Fruit fly (Drosophila melanogaster) whole organism, embryonic: ENCODE results near the gene CG7991.

Experiments used
- Atf3 ChIP-seq: fragments of 200-800 bp; sonication (Bioruptor generic); optimal IDR thresholded peaks from 3 replicates; lab custom pipeline; 2016; ENCODE audit warnings: missing biosample characterization, missing genetic modification characterization
- CG1024 ChIP-seq: fragments of 200-800 bp; sonication (Bioruptor generic); IDR thresholded peaks from 2 replicates; pipeline ENCODE4 v1.3.6; 2022; ENCODE audit warnings: missing biosample characterization, missing genetic modification characterization
- CG10274 ChIP-seq: fragments of 200-800 bp; sonication (Bioruptor generic); optimal IDR thresholded peaks from 3 replicates; lab custom pipeline; 2017; ENCODE audit warnings: missing biosample characterization, mild to moderate bottlenecking, missing genetic modification characterization
- CG10543 ChIP-seq: fragments of 200-800 bp; sonication (Bioruptor generic); optimal IDR thresholded peaks from 3 replicates; lab custom pipeline; 2017; ENCODE audit warnings: missing biosample characterization, mild to moderate bottlenecking, missing genetic modification characterization, moderate library complexity
- CG11456 ChIP-seq: fragments of 200-800 bp; sonication (Bioruptor generic); IDR thresholded peaks from 3 replicates; pipeline ENCODE4 v1.3.6; 2022; ENCODE audit warnings: missing biosample characterization, missing genetic modification characterization
- CG12744 ChIP-seq: fragments of 200-800 bp; sonication (Bioruptor generic); optimal IDR thresholded peaks from 2 replicates; lab custom pipeline; 2016; ENCODE audit warnings: missing biosample characterization, missing genetic modification characterization
- CG13424 ChIP-seq: fragments of 200-800 bp; sonication (Bioruptor generic); optimal IDR thresholded peaks from 2 replicates; lab custom pipeline; 2019; ENCODE audit warnings: missing biosample characterization, mild to moderate bottlenecking, missing genetic modification characterization, moderate library complexity
- CG15269 ChIP-seq: fragments of 200-800 bp; sonication (Bioruptor generic); optimal IDR thresholded peaks from 2 replicates; lab custom pipeline; 2018; ENCODE audit warnings: missing biosample characterization, mild to moderate bottlenecking, missing genetic modification characterization, moderate library complexity
- CG15514 ChIP-seq: fragments of 200-800 bp; sonication (Bioruptor generic); optimal IDR thresholded peaks from 3 replicates; lab custom pipeline; 2017; ENCODE audit warnings: missing biosample characterization, missing genetic modification characterization, mild to moderate bottlenecking, moderate library complexity, missing genetic modification reagents
- CG17186 ChIP-seq: fragments of 200-800 bp; sonication (Bioruptor generic); optimal IDR thresholded peaks from 3 replicates; lab custom pipeline; 2017; ENCODE audit warnings: missing biosample characterization, missing genetic modification reagents, missing genetic modification characterization
- CG17568 ChIP-seq: fragments of 200-800 bp; sonication (Bioruptor generic); optimal IDR thresholded peaks from 2 replicates; lab custom pipeline; 2018; ENCODE audit warnings: missing biosample characterization, mild to moderate bottlenecking, missing genetic modification characterization, moderate library complexity
- CG2712 ChIP-seq: fragments of 200-800 bp; optimal IDR thresholded peaks from 3 replicates; lab custom pipeline; 2019; ENCODE audit warnings: missing biosample characterization, mild to moderate bottlenecking, missing genetic modification characterization, moderate library complexity
- CG2875 ChIP-seq: fragments of 200-800 bp; sonication (Bioruptor generic); optimal IDR thresholded peaks from 2 replicates; lab custom pipeline; 2017; ENCODE audit warnings: missing biosample characterization, mild to moderate bottlenecking, missing genetic modification characterization, missing genetic modification reagents
- CG2889 ChIP-seq: fragments of 200-800 bp; sonication (Bioruptor generic); IDR thresholded peaks from 3 replicates; pipeline ENCODE4 v1.3.6; 2022; ENCODE audit warnings: missing biosample characterization, missing genetic modification characterization
- CG33213 ChIP-seq: fragments of 200-800 bp; sonication (Bioruptor generic); optimal IDR thresholded peaks from 3 replicates; lab custom pipeline; 2016; ENCODE audit warnings: missing biosample characterization, missing genetic modification characterization
- CG6175 ChIP-seq: fragments of 200-800 bp; sonication (Bioruptor generic); IDR thresholded peaks from 3 replicates; pipeline ENCODE4 v1.3.6; 2022; ENCODE audit warnings: missing biosample characterization, missing genetic modification characterization
- CG6791 ChIP-seq: fragments of 200-800 bp; sonication (Bioruptor generic); IDR thresholded peaks from 3 replicates; pipeline ENCODE4 v1.3.6; 2022; ENCODE audit warnings: missing biosample characterization, missing genetic modification characterization; ENCODE audit not compliant: partially characterized antibody
- CG8388 ChIP-seq: fragments of 200-800 bp; sonication (Bioruptor generic); optimal IDR thresholded peaks from 2 replicates; lab custom pipeline; 2019; ENCODE audit warnings: missing biosample characterization, mild to moderate bottlenecking, missing genetic modification characterization, moderate library complexity
- CTCF ChIP-seq: fragments of 200-800 bp; sonication (Bioruptor generic); optimal IDR thresholded peaks from 2 replicates; lab custom pipeline; 2017; ENCODE audit warnings: missing biosample characterization, mild to moderate bottlenecking, missing genetic modification characterization, moderate library complexity
- Dek ChIP-seq: fragments of 200-800 bp; sonication (Bioruptor generic); optimal IDR thresholded peaks from 3 replicates; lab custom pipeline; 2019; ENCODE audit warnings: missing biosample characterization, mild to moderate bottlenecking, missing genetic modification characterization, moderate library complexity
- Ets97D ChIP-seq: fragments of 200-800 bp; sonication (Bioruptor generic); optimal IDR thresholded peaks from 3 replicates; lab custom pipeline; 2016; ENCODE audit warnings: missing biosample characterization, missing genetic modification characterization
- Fer2 ChIP-seq: fragments of 200-800 bp; sonication (Bioruptor generic); optimal IDR thresholded peaks from 2 replicates; lab custom pipeline; 2018; ENCODE audit warnings: missing biosample characterization, mild to moderate bottlenecking, missing genetic modification characterization, moderate library complexity
- HLH54F ChIP-seq: fragments of 200-800 bp; sonication (Bioruptor generic); optimal IDR thresholded peaks from 3 replicates; lab custom pipeline; 2016; ENCODE audit warnings: missing biosample characterization, missing genetic modification characterization
- HmgZ ChIP-seq: fragments of 200-800 bp; sonication (Bioruptor generic); optimal IDR thresholded peaks from 2 replicates; lab custom pipeline; 2018; ENCODE audit warnings: missing biosample characterization, mild to moderate bottlenecking, missing genetic modification characterization
- Hmx ChIP-seq: fragments of 200-800 bp; sonication (Bioruptor generic); optimal IDR thresholded peaks from 2 replicates; lab custom pipeline; 2016; ENCODE audit warnings: missing biosample characterization, missing genetic modification characterization
- Hr39 ChIP-seq: fragments of >200 bp; optimal IDR thresholded peaks from 2 replicates; lab custom pipeline; 2017
- Lim3 ChIP-seq: fragments of 200-800 bp; sonication (Bioruptor generic); IDR thresholded peaks from 2 replicates; pipeline ENCODE4 v1.3.6; 2022; ENCODE audit warnings: missing biosample characterization, missing genetic modification characterization
- MTF-1 ChIP-seq: fragments of 200-800 bp; sonication (Bioruptor generic); optimal IDR thresholded peaks from 2 replicates; lab custom pipeline; 2018; ENCODE audit warnings: missing biosample characterization, mild to moderate bottlenecking, missing genetic modification characterization, borderline replicate concordance
- Med ChIP-seq: fragments of 200-800 bp; sonication (Bioruptor generic); peaks from one replicate; lab custom pipeline; 2016; ENCODE audit warnings: missing biosample characterization, missing genetic modification characterization, mild to moderate bottlenecking, inconsistent platforms, moderate library complexity
- NC2α ChIP-seq: fragments of 200-800 bp; sonication (Bioruptor generic); optimal IDR thresholded peaks from 2 replicates; lab custom pipeline; 2016; ENCODE audit warnings: missing biosample characterization, missing genetic modification characterization
- NC2β ChIP-seq: fragments of 200-800 bp; sonication (Bioruptor generic); optimal IDR thresholded peaks from 2 replicates; lab custom pipeline; 2016; ENCODE audit warnings: missing biosample characterization, missing genetic modification characterization
- Rx ChIP-seq: fragments of 200-800 bp; sonication (Bioruptor generic); IDR thresholded peaks from 2 replicates; pipeline ENCODE4 v1.3.6; 2022; ENCODE audit warnings: missing biosample characterization, missing genetic modification characterization
- Six4 ChIP-seq: fragments of 200-800 bp; sonication (Bioruptor generic); optimal IDR thresholded peaks from 2 replicates; lab custom pipeline; 2016; ENCODE audit warnings: missing biosample characterization, missing genetic modification characterization
- Ssrp ChIP-seq: fragments of 200-800 bp; sonication (Bioruptor generic); optimal IDR thresholded peaks from 2 replicates; lab custom pipeline; 2018; ENCODE audit warnings: missing biosample characterization, mild to moderate bottlenecking, missing genetic modification characterization, moderate library complexity
- amos ChIP-seq: fragments of 200-800 bp; sonication (Bioruptor generic); IDR thresholded peaks from 2 replicates; pipeline ENCODE4 v1.3.6; 2022; ENCODE audit warnings: missing biosample characterization, missing genetic modification characterization; ENCODE audit not compliant: partially characterized antibody
- bab2 ChIP-seq: fragments of 200-800 bp; sonication (Bioruptor generic); optimal IDR thresholded peaks from 2 replicates; lab custom pipeline; 2016; ENCODE audit warnings: missing biosample characterization, missing genetic modification characterization
- btn ChIP-seq: fragments of 200-800 bp; sonication (Bioruptor generic); optimal IDR thresholded peaks from 2 replicates; lab custom pipeline; 2016; ENCODE audit warnings: missing biosample characterization, missing genetic modification characterization
- danr ChIP-seq: fragments of 200-800 bp; sonication (Bioruptor generic); IDR thresholded peaks from 2 replicates; pipeline ENCODE4 v1.3.6; 2022; ENCODE audit warnings: missing biosample characterization, missing genetic modification characterization
- fu2 ChIP-seq: fragments of 200-800 bp; sonication (Bioruptor generic); optimal IDR thresholded peaks from 2 replicates; lab custom pipeline; 2016; ENCODE audit warnings: missing biosample characterization, missing genetic modification characterization
- gce ChIP-seq: fragments of 200-800 bp; sonication (Bioruptor generic); IDR thresholded peaks from 3 replicates; pipeline ENCODE4 v1.3.6; 2022; ENCODE audit warnings: missing biosample characterization, missing genetic modification characterization
- lmd ChIP-seq: fragments of 200-800 bp; sonication (Bioruptor generic); IDR thresholded peaks from 2 replicates; pipeline ENCODE4 v1.3.6; 2022; ENCODE audit warnings: missing biosample characterization, missing genetic modification characterization
- nau ChIP-seq: fragments of 200-800 bp; sonication (Bioruptor generic); optimal IDR thresholded peaks from 3 replicates; lab custom pipeline; 2017; ENCODE audit warnings: missing biosample characterization, mild to moderate bottlenecking, missing genetic modification characterization, missing genetic modification reagents
- nerfin-2 ChIP-seq: fragments of 200-800 bp; sonication (Bioruptor generic); IDR thresholded peaks from 2 replicates; pipeline ENCODE4 v1.3.6; 2022; ENCODE audit warnings: missing biosample characterization, missing genetic modification characterization; ENCODE audit not compliant: partially characterized antibody
- psq ChIP-seq: fragments of 200-800 bp; sonication (Bioruptor generic); optimal IDR thresholded peaks from 2 replicates; lab custom pipeline; 2017; ENCODE audit warnings: missing biosample characterization, missing genetic modification characterization
- sens ChIP-seq: fragments of 200-800 bp; sonication (Bioruptor generic); peaks from one replicate; lab custom pipeline; 2016; ENCODE audit warnings: missing biosample characterization, missing genetic modification characterization
- sens-2 ChIP-seq: fragments of 200-800 bp; sonication (Bioruptor generic); IDR thresholded peaks from 2 replicates; pipeline ENCODE4 v1.3.6; 2022; ENCODE audit warnings: missing biosample characterization, missing genetic modification characterization
- seq ChIP-seq: fragments of 200-800 bp; sonication (Bioruptor generic); IDR thresholded peaks from 2 replicates; pipeline ENCODE4 v1.3.6; 2022; ENCODE audit warnings: missing biosample characterization, missing genetic modification characterization
- sr ChIP-seq: fragments of 200-800 bp; sonication (Bioruptor generic); IDR thresholded peaks from 3 replicates; pipeline ENCODE4 v1.3.6; 2022; ENCODE audit warnings: missing biosample characterization, missing genetic modification characterization
- tll ChIP-seq, 2 experiments: fragments of 200-800 bp in 1 of 2; fragments of >200 bp in 1 of 2; sonication (Bioruptor generic) in 1 of 2; optimal IDR thresholded peaks; 2 replicates each; lab custom pipeline; 2017 to 2019; ENCODE audit warnings: missing biosample characterization in 2 of 2, missing genetic modification characterization in 2 of 2, mild to moderate bottlenecking in 1 of 2, moderate library complexity in 1 of 2
- tup ChIP-seq: fragments of 200-800 bp; sonication (Bioruptor generic); optimal IDR thresholded peaks from 2 replicates; lab custom pipeline; 2016; ENCODE audit warnings: missing biosample characterization, mild to moderate bottlenecking, missing genetic modification characterization, moderate library complexity
- z ChIP-seq: fragments of 200-800 bp; sonication (Bioruptor generic); IDR thresholded peaks from 3 replicates; pipeline ENCODE4 v1.3.6; 2022; ENCODE audit warnings: missing biosample characterization, missing genetic modification characterization

The CG7991 gene

dm6 chr3L:1639185-1639812, 35.2 kb upstream of the CG7991 start, which contains the start of the genes Mettl2 and Bgb (continued):
- peak; percentile 23 for TF ChIP-seq NC2α (GFP tag; lab: Kevin White, UChicago)
- peak; percentile 63 for TF ChIP-seq NC2β (GFP tag; lab: Kevin White, UChicago)
- TF ChIP-seq CG12744 (GFP tag; lab: Kevin White, UChicago), result no peak
- TF ChIP-seq CG10274 (GFP tag; lab: Kevin White, UChicago), result peak; percentile 26
- peak; percentile 77 for TF ChIP-seq CG2712 (tag; lab: Kevin White, UChicago)
- no peak for TF ChIP-seq CG2875 (GFP tag; lab: Kevin White, UChicago)
- TF ChIP-seq tup (GFP tag; lab: Kevin White, UChicago), result no peak
- TF ChIP-seq CG15269 (tag; lab: Kevin White, UChicago), result no peak
- peak; percentile 69 for TF ChIP-seq Ets97D (GFP tag; lab: Kevin White, UChicago)
- peak; percentile 29 for TF ChIP-seq btn
- TF ChIP-seq Lim3 (GFP tag; lab: Robert Waterston, UW), result no peak
- TF ChIP-seq CG6175 (GFP tag; lab: Robert Waterston, UW), result peak; percentile 61; the same call in 1 of the 3 replicates
- TF ChIP-seq danr (GFP tag; lab: Robert Waterston, UW), result peak; percentile 80
- TF ChIP-seq CG15514 (GFP tag; lab: Kevin White, UChicago), result peak; percentile 83
- TF ChIP-seq CG6791 (GFP tag; lab: Robert Waterston, UW), result 0 out of 3 replicates have a peak, but pooled peaks have one; percentile 16
- TF ChIP-seq sr (GFP tag; lab: Robert Waterston, UW), result no peak
- peak; percentile 44; the same call in 1 of the 2 replicates for TF ChIP-seq seq
- peak; percentile 51 for TF ChIP-seq CG10543
- peak; percentile 81 for TF ChIP-seq HLH54F (GFP tag; lab: Kevin White, UChicago)
- TF ChIP-seq CG8388 (GFP tag; lab: Kevin White, UChicago), result peak; percentile 60
- no peak for TF ChIP-seq z
- peak; percentile 86 for TF ChIP-seq CG11456
- TF ChIP-seq Dek (tag; lab: Kevin White, UChicago), result peak; percentile 61
- no peak for TF ChIP-seq CG17568 (GFP tag; lab: Kevin White, UChicago)
- TF ChIP-seq psq (GFP tag; lab: Kevin White, UChicago), result peak; percentile 29
- TF ChIP-seq gce (GFP tag; lab: Robert Waterston, UW), result no peak
- TF ChIP-seq bab2 (GFP tag; lab: Kevin White, UChicago), result peak; percentile 79
- peak; percentile 76 for TF ChIP-seq CG13424
- TF ChIP-seq Ssrp (tag; lab: Kevin White, UChicago), result peak; percentile 73
- TF ChIP-seq sens-2, result no peak
- peak; percentile 89 for TF ChIP-seq lmd
- TF ChIP-seq Med (GFP tag; lab: Kevin White, UChicago), result peak; percentile 94
- peak; percentile 47; the same call in 1 of the 3 replicates for TF ChIP-seq CG2889 (GFP tag; lab: Robert Waterston, UW)
- TF ChIP-seq HmgZ (tag; lab: Kevin White, UChicago), result peak; percentile 67
- TF ChIP-seq CTCF (GFP tag; lab: Kevin White, UChicago), result no peak
- peak; percentile 96 for TF ChIP-seq sens (GFP tag; lab: Kevin White, UChicago)
- peak; percentile 63 for TF ChIP-seq Six4 (GFP tag; lab: Kevin White, UChicago)
- peak; percentile 74 for TF ChIP-seq Fer2 (tag; lab: Kevin White, UChicago)
- no peak for TF ChIP-seq nau
- TF ChIP-seq amos (GFP tag; lab: Robert Waterston, UW), result peak; percentile 66
- TF ChIP-seq CG33213 (GFP tag; lab: Kevin White, UChicago), result peak; percentile 65
- peak; percentile 93 for TF ChIP-seq tll (GFP tag; optimal IDR thresholded peaks at IDR 0.05; lab: Kevin White, UChicago)
- TF ChIP-seq Rx (GFP tag; lab: Robert Waterston, UW), result peak; percentile 69
- TF ChIP-seq fu2 (GFP tag; lab: Kevin White, UChicago), result peak; percentile 71
- no peak for TF ChIP-seq Hmx
- peak; percentile 53 for TF ChIP-seq CG17186
- no peak for TF ChIP-seq Hr39
- TF ChIP-seq Atf3 (GFP tag; lab: Kevin White, UChicago), result peak; percentile 71
- no peak for TF ChIP-seq CG1024 (GFP tag; lab: Robert Waterston, UW)
- no peak for TF ChIP-seq nerfin-2 (GFP tag; lab: Robert Waterston, UW)
- no peak for TF ChIP-seq MTF-1 (GFP tag; lab: Kevin White, UChicago)
